Fruit fly (Drosophila melanogaster): ENCODE data around the gene P5CDh2.
A peak's percentile ranks its signal among the peaks of the same experiment; 100 is the strongest.

dm6 chr3R:21836201-21836504, 41.6 kb upstream of the P5CDh2 start:
- TF ChIP-seq CG34367 (tag; optimal IDR thresholded peaks at IDR 0.05) (no peak), CG9948 (tag; optimal IDR thresholded peaks at IDR 0.05) (no peak), CG8301 (tag; optimal IDR thresholded peaks at IDR 0.05) (peak; percentile 8), CG15710 (tag; optimal IDR thresholded peaks at IDR 0.05) (no peak), CG17806 (tag; optimal IDR thresholded peaks at IDR 0.05) (no peak), Ets98B (GFP tag; IDR thresholded peaks at IDR 0.05) (peak; percentile 63), fd96Ca (GFP tag; IDR thresholded peaks at IDR 0.05) (peak; percentile 38; the same call in 2 of the 3 replicates), EcR (GFP tag; optimal IDR thresholded peaks at IDR 0.05) (no peak), D1 (tag; optimal IDR thresholded peaks at IDR 0.05) (no peak), CG12605 (GFP tag; IDR thresholded peaks at IDR 0.05) (no peak), CG10348 (GFP tag; IDR thresholded peaks at IDR 0.05) (no peak)
